Worm (Caenorhabditis elegans): ENCODE results near the gene T26H8.4.
"Not testable (repeated sequence)": the region's sequence is repeated elsewhere in the genome, so short reads cannot be mapped to it uniquely, and the experiment has no call there.

DNA sequence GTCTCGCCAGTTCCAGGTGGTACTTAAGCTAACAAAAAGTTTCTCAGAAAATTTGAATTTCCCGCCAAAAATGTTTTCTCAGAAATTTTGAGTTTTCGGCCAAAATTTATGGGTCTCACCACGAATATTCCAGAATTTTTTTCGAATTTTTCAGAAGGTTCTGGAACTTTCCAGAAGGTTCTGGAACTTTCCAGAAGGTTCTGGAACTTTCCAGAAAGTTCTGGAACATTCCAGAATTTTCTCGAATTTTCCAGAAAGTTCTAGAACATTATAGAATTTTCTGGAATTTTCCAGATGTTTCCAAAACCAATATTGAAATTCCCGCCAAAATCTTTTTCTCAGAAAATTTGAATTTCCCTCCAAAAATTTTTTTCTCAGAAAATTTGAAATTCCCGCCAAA lies 11.2 kb downstream of the T26H8.4 start:
- not testable (repeated sequence) for TF ChIP-seq tbx-11 (GFP tag; IDR thresholded peaks at IDR 0.05); tbx-37 (GFP tag; conservative IDR thresholded peaks at IDR 0.05); ama-1 (optimal IDR thresholded peaks at IDR 0.05); B0310.2 (tag; optimal IDR thresholded peaks at IDR 0.05); sea-1 (GFP tag; conservative IDR thresholded peaks at IDR 0.05)
